Worm (Caenorhabditis elegans) whole organism, young adult: ENCODE measurements around the gene msp-81.
A peak's percentile ranks its signal among the peaks of the same experiment; 100 is the strongest.

Experiments used
- B0261.1 ChIP-seq: sonication (generic microtip); optimal IDR thresholded peaks from 2 replicates; lab custom pipeline; 2016; ENCODE audit warnings: mild to moderate bottlenecking, missing genetic modification characterization, moderate library complexity, missing compliant biosample characterization
- B0336.3 ChIP-seq: fragments of 200-800 bp; sonication (Bioruptor generic); IDR thresholded peaks from 2 replicates; pipeline ENCODE4 v1.3.6; 2022; ENCODE audit warnings: missing genetic modification characterization, missing compliant biosample characterization
- F10E7.11 ChIP-seq: sonication (generic microtip); optimal IDR thresholded peaks from 2 replicates; lab custom pipeline; 2017; ENCODE audit warnings: mild to moderate bottlenecking, missing genetic modification characterization, moderate library complexity, missing compliant biosample characterization
- F22D6.2 ChIP-seq: sonication (generic microtip); optimal IDR thresholded peaks from 2 replicates; lab custom pipeline; 2016; ENCODE audit warnings: mild to moderate bottlenecking, missing genetic modification characterization, missing compliant biosample characterization
- F37B4.10 ChIP-seq: fragments of 200-800 bp; sonication (Bioruptor generic); IDR thresholded peaks from 2 replicates; pipeline ENCODE4 v1.3.6; 2022; ENCODE audit warnings: missing genetic modification characterization, missing compliant biosample characterization
- F39B2.1 ChIP-seq: fragments of 200-800 bp; sonication (Bioruptor generic); IDR thresholded peaks from 2 replicates; pipeline ENCODE4 v1.3.6; 2022; ENCODE audit warnings: missing genetic modification reagents, missing genetic modification characterization, missing compliant biosample characterization
- F49E8.2 ChIP-seq: sonication (generic microtip); optimal IDR thresholded peaks from 3 replicates; lab custom pipeline; 2017; ENCODE audit warnings: missing genetic modification characterization, mild to moderate bottlenecking, missing compliant biosample characterization, antibody characterized with exemption, moderate library complexity; ENCODE audit not compliant: insufficient read depth
- F52B5.7 ChIP-seq: sonication (generic microtip); optimal IDR thresholded peaks from 2 replicates; lab custom pipeline; 2016; ENCODE audit warnings: mild to moderate bottlenecking, missing genetic modification characterization, missing compliant biosample characterization
- K12H6.12 ChIP-seq: fragments of 200-800 bp; sonication (Bioruptor generic); optimal IDR thresholded peaks from 2 replicates; lab custom pipeline; 2018; ENCODE audit warnings: mild to moderate bottlenecking, missing genetic modification characterization, missing compliant biosample characterization
- Y53G8AR.9 ChIP-seq: fragments of 200-800 bp; sonication (Bioruptor generic); conservative IDR thresholded peaks from 2 replicates; pipeline ENCODE4 v1.3.6; 2022; ENCODE audit warnings: missing genetic modification reagents, missing genetic modification characterization, missing compliant biosample characterization
- athp-1 ChIP-seq: sonication (generic microtip); optimal IDR thresholded peaks from 2 replicates; lab custom pipeline; 2017; ENCODE audit warnings: mild to moderate bottlenecking, missing genetic modification characterization, missing compliant biosample characterization
- attf-3 ChIP-seq: fragments of 200-800 bp; sonication (Bioruptor generic); conservative IDR thresholded peaks from 2 replicates; pipeline ENCODE4 v1.3.6; 2022; ENCODE audit warnings: missing genetic modification reagents, missing genetic modification characterization, missing compliant biosample characterization
- bed-1 ChIP-seq: fragments of 200-800 bp; sonication (Bioruptor generic); IDR thresholded peaks from 2 replicates; pipeline ENCODE4 v1.3.6; 2022; ENCODE audit warnings: missing genetic modification reagents, missing genetic modification characterization, missing compliant biosample characterization
- cebp-1 ChIP-seq, 2 experiments: fragments of 200-800 bp in 1 of 2; sonication (Bioruptor generic) in 1 of 2; sonication (generic microtip) in 1 of 2; IDR thresholded peaks in 1 of 2; optimal IDR thresholded peaks in 1 of 2; 2 replicates each; pipeline versions ENCODE4 v1.3.6 to Lab custom; 2017 to 2022; ENCODE audit warnings: missing compliant biosample characterization in 2 of 2, missing genetic modification characterization in 2 of 2, mild to moderate bottlenecking in 1 of 2, missing genetic modification reagents in 1 of 2, moderate library complexity in 1 of 2
- ceh-58 ChIP-seq: fragments of 200-800 bp; sonication (Bioruptor generic); IDR thresholded peaks from 2 replicates; pipeline ENCODE4 v1.3.6; 2022; ENCODE audit warnings: missing genetic modification characterization, missing compliant biosample characterization
- dpff-1 ChIP-seq: sonication (generic microtip); optimal IDR thresholded peaks from 2 replicates; lab custom pipeline; 2017; ENCODE audit warnings: mild to moderate bottlenecking, missing genetic modification characterization, missing compliant biosample characterization
- efl-1 ChIP-seq: fragments of 150-350 bp; optimal IDR thresholded peaks from 2 replicates; lab custom pipeline; 2014; ENCODE audit warnings: missing biosample characterization, missing genetic modification reagents, missing genetic modification characterization
- egl-44 ChIP-seq: fragments of 200-800 bp; sonication (Bioruptor generic); IDR thresholded peaks from 2 replicates; pipeline ENCODE4 v1.3.6; 2022; ENCODE audit warnings: missing genetic modification reagents, missing genetic modification characterization, missing compliant biosample characterization
- ets-4 ChIP-seq: fragments of 200-800 bp; sonication (Bioruptor generic); optimal IDR thresholded peaks from 2 replicates; lab custom pipeline; 2018; ENCODE audit warnings: mild to moderate bottlenecking, missing genetic modification characterization, missing compliant biosample characterization
- him-1 ChIP-seq: sonication (generic microtip); optimal IDR thresholded peaks from 2 replicates; lab custom pipeline; 2016; ENCODE audit warnings: missing genotype, missing genetic modification reagents, missing genetic modification characterization, missing compliant biosample characterization
- hlh-26 ChIP-seq: fragments of 200-800 bp; sonication (Bioruptor generic); conservative IDR thresholded peaks from 2 replicates; pipeline ENCODE4 v1.3.6; 2022; ENCODE audit warnings: missing genetic modification reagents, missing genetic modification characterization, missing compliant biosample characterization
- hmg-1.2 ChIP-seq: fragments of 200-800 bp; sonication (Bioruptor generic); IDR thresholded peaks from 2 replicates; pipeline ENCODE4 v1.3.6; 2022; ENCODE audit warnings: missing genetic modification reagents, missing genetic modification characterization, missing compliant biosample characterization
- hrde-1 ChIP-seq: sonication (generic microtip); optimal IDR thresholded peaks from 2 replicates; lab custom pipeline; 2016; ENCODE audit warnings: missing genetic modification characterization, mild to moderate bottlenecking, missing compliant biosample characterization, moderate library complexity, missing genotype, missing genetic modification reagents, borderline replicate concordance
- hsf-1 ChIP-seq: fragments of 200-800 bp; sonication (Bioruptor generic); IDR thresholded peaks from 2 replicates; pipeline ENCODE4 v1.3.6; 2022; ENCODE audit warnings: missing genetic modification reagents, missing genetic modification characterization, missing compliant biosample characterization
- lag-1 ChIP-seq: fragments of 200-800 bp; sonication (Bioruptor generic); IDR thresholded peaks from 2 replicates; pipeline ENCODE4 v1.3.6; 2022; ENCODE audit warnings: missing genetic modification reagents, missing genetic modification characterization, missing compliant biosample characterization
- let-526 ChIP-seq: fragments of 200-800 bp; sonication (Bioruptor generic); IDR thresholded peaks from 2 replicates; pipeline ENCODE4 v1.3.6; 2022; ENCODE audit warnings: missing genetic modification reagents, missing genetic modification characterization, missing compliant biosample characterization
- lin-40 ChIP-seq: sonication (generic microtip); optimal IDR thresholded peaks from 2 replicates; lab custom pipeline; 2016; ENCODE audit warnings: missing genetic modification characterization, mild to moderate bottlenecking, missing compliant biosample characterization, missing genotype, missing genetic modification reagents
- lsl-1 ChIP-seq: fragments of 200-800 bp; sonication (Bioruptor generic); optimal IDR thresholded peaks from 2 replicates; lab custom pipeline; 2018; ENCODE audit warnings: mild to moderate bottlenecking, missing genetic modification characterization, moderate library complexity, missing compliant biosample characterization
- lsy-27 ChIP-seq: sonication (generic microtip); optimal IDR thresholded peaks from 2 replicates; lab custom pipeline; 2017; ENCODE audit warnings: missing genetic modification characterization, mild to moderate bottlenecking, missing compliant biosample characterization, antibody characterized with exemption, missing genotype, borderline replicate concordance; ENCODE audit not compliant: insufficient read depth
- madf-10 ChIP-seq: sonication (generic microtip); optimal IDR thresholded peaks from 2 replicates; lab custom pipeline; 2016; ENCODE audit warnings: mild to moderate bottlenecking, missing genetic modification characterization, missing compliant biosample characterization
- mel-28 ChIP-seq: sonication (generic microtip); optimal IDR thresholded peaks from 2 replicates; lab custom pipeline; 2016; ENCODE audit warnings: borderline replicate concordance, mild to moderate bottlenecking, missing genetic modification characterization, missing compliant biosample characterization
- nhr-80 ChIP-seq: sonication (generic microtip); optimal IDR thresholded peaks from 2 replicates; lab custom pipeline; 2016; ENCODE audit warnings: missing genetic modification characterization, missing compliant biosample characterization
- nhr-90 ChIP-seq: sonication (generic microtip); optimal IDR thresholded peaks from 2 replicates; lab custom pipeline; 2016; ENCODE audit warnings: missing genotype, mild to moderate bottlenecking, missing genetic modification characterization, missing compliant biosample characterization
- rec-8 ChIP-seq, 2 experiments: sonication (generic microtip); optimal IDR thresholded peaks; 2 replicates each; lab custom pipeline; 2016; ENCODE audit warnings: mild to moderate bottlenecking in 2 of 2, missing genetic modification characterization in 2 of 2, missing genetic modification reagents in 2 of 2, missing genotype in 2 of 2, missing biosample characterization in 1 of 2, missing compliant biosample characterization in 1 of 2, moderate library complexity in 1 of 2
- repo-1 ChIP-seq: sonication (generic microtip); optimal IDR thresholded peaks from 2 replicates; lab custom pipeline; 2017; ENCODE audit warnings: mild to moderate bottlenecking, missing genetic modification characterization, missing compliant biosample characterization
- rpc-1 ChIP-seq, 2 experiments: fragments of 150-350 bp in 1 of 2; sonication (generic microtip) in 1 of 2; optimal IDR thresholded peaks; 2 replicates each; lab custom pipeline; 2014 to 2018; ENCODE audit warnings: missing biosample characterization in 1 of 2, missing genetic modification characterization in 1 of 2, missing genetic modification reagents in 1 of 2, missing genotype in 1 of 2
- snpc-1.1 ChIP-seq: sonication (generic microtip); optimal IDR thresholded peaks from 2 replicates; lab custom pipeline; 2017; ENCODE audit warnings: missing genetic modification characterization, mild to moderate bottlenecking, missing compliant biosample characterization, antibody characterized with exemption, moderate library complexity, missing genotype, missing genetic modification reagents; ENCODE audit not compliant: insufficient read depth
- snpc-1.3 ChIP-seq: sonication (generic microtip); optimal IDR thresholded peaks from 2 replicates; lab custom pipeline; 2017; ENCODE audit warnings: missing genetic modification characterization, mild to moderate bottlenecking, missing compliant biosample characterization, antibody characterized with exemption, moderate library complexity, missing genotype, missing genetic modification reagents; ENCODE audit not compliant: insufficient read depth
- sptf-2 ChIP-seq: fragments of 200-800 bp; sonication (Bioruptor generic); optimal IDR thresholded peaks from 2 replicates; lab custom pipeline; 2018; ENCODE audit warnings: mild to moderate bottlenecking, missing genetic modification characterization, missing compliant biosample characterization
- tbp1 ChIP-seq: fragments of 200-800 bp; sonication (Bioruptor generic); optimal IDR thresholded peaks from 2 replicates; lab custom pipeline; 2018; ENCODE audit warnings: mild to moderate bottlenecking, missing genetic modification characterization, missing compliant biosample characterization
- xnd-1 ChIP-seq: sonication (generic microtip); optimal IDR thresholded peaks from 2 replicates; lab custom pipeline; 2016; ENCODE audit warnings: missing genotype, missing genetic modification reagents, missing genetic modification characterization, missing compliant biosample characterization
- zim-3 ChIP-seq: sonication (generic microtip); optimal IDR thresholded peaks from 2 replicates; lab custom pipeline; 2017; ENCODE audit warnings: mild to moderate bottlenecking, missing genetic modification characterization, moderate library complexity, missing compliant biosample characterization
- ztf-25 ChIP-seq: fragments of 200-800 bp; sonication (Bioruptor generic); IDR thresholded peaks from 2 replicates; pipeline ENCODE4 v1.3.6; 2022; ENCODE audit warnings: missing genetic modification reagents, missing genetic modification characterization, missing compliant biosample characterization
- ztf-26 ChIP-seq: sonication (generic microtip); optimal IDR thresholded peaks from 2 replicates; lab custom pipeline; 2017; ENCODE audit warnings: missing genetic modification characterization, missing compliant biosample characterization
- ztf-6 ChIP-seq: fragments of 200-800 bp; sonication (Bioruptor generic); IDR thresholded peaks from 2 replicates; pipeline ENCODE4 v1.3.6; 2022; ENCODE audit warnings: missing genetic modification reagents, missing genetic modification characterization, missing compliant biosample characterization

The msp-81 gene

ce11 chrIV:9810633-9811032 is 25.6 kb downstream of the msp-81 start, which contains the start of gene dct-15:
TSS of gene dct-15 (minus strand) at chrIV:9810733.
- TF ChIP-seq rec-8 (tag; optimal IDR thresholded peaks at IDR 0.05; lab: Kevin White, UChicago) (no peak), hlh-26 (GFP tag; lab: Robert Waterston, UW) (no peak), ztf-6 (GFP tag; lab: Robert Waterston, UW) (no peak), zim-3 (tag; lab: Kevin White, UChicago) (no peak)

- TF ChIP-seq sptf-2 (GFP tag; lab: Kevin White, UChicago) (no peak), athp-1 (tag; lab: Kevin White, UChicago) (no peak), ets-4 (GFP tag; lab: Kevin White, UChicago) (peak; percentile 35), ztf-26 (no peak), nhr-80 (tag; lab: Kevin White, UChicago) (peak; percentile 74), lag-1 (GFP tag; lab: Robert Waterston, UW) (no peak), mel-28 (tag; lab: Kevin White, UChicago) (no peak), ztf-25 (GFP tag; lab: Robert Waterston, UW) (no peak), lsl-1 (GFP tag; lab: Kevin White, UChicago) (no peak), let-526 (GFP tag; lab: Robert Waterston, UW) (no peak), tbp1 (GFP tag; lab: Kevin White, UChicago) (peak; percentile 24), F52B5.7 (tag; lab: Kevin White, UChicago) (no peak), hrde-1 (tag; lab: Kevin White, UChicago) (no peak), Y53G8AR.9 (GFP tag; lab: Robert Waterston, UW) (no peak), F10E7.11 (tag; lab: Kevin White, UChicago) (no peak), F37B4.10 (GFP tag; lab: Robert Waterston, UW) (no peak), snpc-1.3 (tag; lab: Kevin White, UChicago) (no peak), bed-1 (GFP tag; lab: Robert Waterston, UW) (no peak), dpff-1 (tag; lab: Kevin White, UChicago) (no peak), hsf-1 (GFP tag; lab: Robert Waterston, UW) (no peak), attf-3 (no peak), egl-44 (GFP tag; lab: Robert Waterston, UW) (0 out of 2 replicates have a peak, but pooled peaks have one; percentile 15), F49E8.2 (tag; lab: Kevin White, UChicago) (no peak), B0336.3 (GFP tag; lab: Robert Waterston, UW) (peak; percentile 42; the same call in 1 of the 2 replicates), repo-1 (tag; lab: Kevin White, UChicago) (no peak), nhr-90 (tag; lab: Kevin White, UChicago) (no peak), lsy-27 (tag; lab: Kevin White, UChicago) (no peak), lin-40 (peak; percentile 18), xnd-1 (tag; lab: Kevin White, UChicago) (no peak), him-1 (tag; lab: Kevin White, UChicago) (no peak), rpc-1 (optimal IDR thresholded peaks at IDR 0.05; lab: Kevin White, UChicago) (no peak), rpc-1 (tag; optimal IDR thresholded peaks at IDR 0.05; lab: Kevin White, UChicago) (no peak), efl-1 (GFP tag; lab: Kevin White, UChicago) (no peak), K12H6.12 (tag; lab: Kevin White, UChicago) (no peak), snpc-1.1 (tag; lab: Kevin White, UChicago) (no peak), ceh-58 (GFP tag; lab: Robert Waterston, UW) (no peak), cebp-1 (GFP tag; IDR thresholded peaks at IDR 0.05; lab: Robert Waterston, UW) (no peak), cebp-1 (tag; optimal IDR thresholded peaks at IDR 0.05; lab: Kevin White, UChicago) (peak; percentile 55), hmg-1.2 (GFP tag; lab: Robert Waterston, UW) (peak; percentile 75; the same call in 1 of the 2 replicates), F39B2.1 (GFP tag; lab: Robert Waterston, UW) (no peak), madf-10 (tag; lab: Kevin White, UChicago) (peak; percentile 29), B0261.1 (tag; lab: Kevin White, UChicago) (no peak), F22D6.2 (tag; lab: Kevin White, UChicago) (no peak)
These were observed 32.7 kb downstream of the msp-81 start for ce11 chrIV:9803544-9803943.
